Fruit fly (Drosophila melanogaster) whole organism, wandering third instar larva: ENCODE data around the gene CAHbeta.

Experiments
- CG32264 ChIP-seq: fragments of 200-800 bp; sonication (Bioruptor generic); optimal IDR thresholded peaks from 2 replicates; lab custom pipeline; 2016; ENCODE audit warnings: missing biosample characterization, missing genetic modification characterization
- dl ChIP-seq, 2 experiments: fragments of 175-275, 200-275 bp in 1 of 2; fragments of 200-275 bp in 1 of 2; sonication (Bioruptor generic); optimal IDR thresholded peaks; lab custom pipeline; 2018; ENCODE audit warnings: mild to moderate bottlenecking in 2 of 2, missing biosample characterization in 2 of 2, missing genetic modification characterization in 2 of 2, moderate library complexity in 2 of 2; ENCODE audit not compliant: partially characterized antibody in 2 of 2, insufficient read depth in 1 of 2
- dsf ChIP-seq: sonication (Bioruptor generic); optimal IDR thresholded peaks from 2 replicates; lab custom pipeline; 2016; ENCODE audit warnings: missing biosample characterization, missing genetic modification characterization, borderline replicate concordance
- h ChIP-seq: fragments of 200-800 bp; sonication (Bioruptor generic); optimal IDR thresholded peaks from 3 replicates; lab custom pipeline; 2016; ENCODE audit warnings: missing biosample characterization, mild to moderate bottlenecking, missing genetic modification characterization
- psq ChIP-seq: fragments of 200-800 bp; sonication (Bioruptor generic); optimal IDR thresholded peaks from 3 replicates; lab custom pipeline; 2017; ENCODE audit warnings: missing biosample characterization, mild to moderate bottlenecking, missing genetic modification characterization, moderate library complexity
- sv ChIP-seq: fragments of 200-800 bp; sonication (Bioruptor generic); optimal IDR thresholded peaks from 3 replicates; lab custom pipeline; 2016; ENCODE audit warnings: missing biosample characterization, missing genetic modification characterization
- woc ChIP-seq: sonication (Bioruptor generic); optimal IDR thresholded peaks from 2 replicates; lab custom pipeline; 2016; ENCODE audit warnings: missing biosample characterization, mild to moderate bottlenecking, missing genetic modification characterization

dm6 chr3R:9019689-9020138 is 39.1 kb downstream of the CAHbeta start, which contains the start of gene tgo:
- TF ChIP-seq h (GFP tag; lab: Kevin White, UChicago), result no peak
- TF ChIP-seq dsf (GFP tag; lab: Kevin White, UChicago), result no peak
- no peak for TF ChIP-seq sv (GFP tag; lab: Kevin White, UChicago)
- TF ChIP-seq woc (GFP tag; lab: Kevin White, UChicago), result no peak
- TF ChIP-seq dl (GFP tag; optimal IDR thresholded peaks at IDR 0.05; lab: Kevin White, UChicago; ENCODE audit: insufficient read depth in 1 of 2, partially characterized antibody in 2 of 2), result no peak
- TF ChIP-seq psq (GFP tag; lab: Kevin White, UChicago), result no peak
- TF ChIP-seq CG32264 (GFP tag; lab: Kevin White, UChicago), result no peak
